Worm (Caenorhabditis elegans) whole organism, late embryonic: Measurements from ENCODE around the gene F22E5.2.

ENCODE experiments used
- ceh-24 ChIP-seq: sonication (generic microtip); optimal IDR thresholded peaks from 2 replicates; lab custom pipeline; 2016; ENCODE audit warnings: mild to moderate bottlenecking, missing genetic modification characterization, missing compliant biosample characterization
- ceh-6 ChIP-seq: fragments of 200-800 bp; sonication (Bioruptor generic); optimal IDR thresholded peaks from 2 replicates; lab custom pipeline; 2018; ENCODE audit warnings: mild to moderate bottlenecking, missing genetic modification characterization, missing compliant biosample characterization
- che-1 ChIP-seq: sonication (generic microtip); optimal IDR thresholded peaks from 2 replicates; lab custom pipeline; 2016; ENCODE audit warnings: mild to moderate bottlenecking, missing genetic modification characterization, missing compliant biosample characterization
- dmd-4 ChIP-seq: sonication (generic microtip); optimal IDR thresholded peaks from 2 replicates; lab custom pipeline; 2016; ENCODE audit warnings: borderline replicate concordance, missing genetic modification characterization, missing compliant biosample characterization
- ets-4 ChIP-seq: sonication (generic microtip); optimal IDR thresholded peaks from 2 replicates; lab custom pipeline; 2016; ENCODE audit warnings: missing genetic modification characterization, missing compliant biosample characterization
- fax-1 ChIP-seq: sonication (generic microtip); optimal IDR thresholded peaks from 2 replicates; lab custom pipeline; 2016; ENCODE audit warnings: missing genotype, missing genetic modification characterization, missing compliant biosample characterization
- fkh-10 ChIP-seq: fragments of 150-350 bp; optimal IDR thresholded peaks from 2 replicates; lab custom pipeline; 2014; ENCODE audit warnings: missing biosample characterization, missing genetic modification reagents, missing genetic modification characterization
- madf-2 ChIP-seq: sonication (generic microtip); optimal IDR thresholded peaks from 2 replicates; lab custom pipeline; 2017; ENCODE audit warnings: missing genetic modification characterization, missing compliant biosample characterization
- sdc-2 ChIP-seq: sonication (generic microtip); optimal IDR thresholded peaks from 2 replicates; lab custom pipeline; 2016; ENCODE audit warnings: missing genotype, missing genetic modification characterization, missing compliant biosample characterization
- syd-9 ChIP-seq: sonication (generic microtip); optimal IDR thresholded peaks from 2 replicates; lab custom pipeline; 2016; ENCODE audit warnings: mild to moderate bottlenecking, missing genetic modification characterization, moderate library complexity, missing compliant biosample characterization
- unc-42 ChIP-seq: sonication (generic microtip); optimal IDR thresholded peaks from 2 replicates; lab custom pipeline; 2016; ENCODE audit warnings: missing genotype, missing genetic modification characterization, missing compliant biosample characterization
- zip-5 ChIP-seq: sonication (generic microtip); optimal IDR thresholded peaks from 2 replicates; lab custom pipeline; 2016; ENCODE audit warnings: missing genetic modification characterization, missing compliant biosample characterization
- ztf-16 ChIP-seq: sonication (generic microtip); optimal IDR thresholded peaks from 2 replicates; lab custom pipeline; 2017; ENCODE audit warnings: missing genetic modification characterization, missing compliant biosample characterization

DNA sequence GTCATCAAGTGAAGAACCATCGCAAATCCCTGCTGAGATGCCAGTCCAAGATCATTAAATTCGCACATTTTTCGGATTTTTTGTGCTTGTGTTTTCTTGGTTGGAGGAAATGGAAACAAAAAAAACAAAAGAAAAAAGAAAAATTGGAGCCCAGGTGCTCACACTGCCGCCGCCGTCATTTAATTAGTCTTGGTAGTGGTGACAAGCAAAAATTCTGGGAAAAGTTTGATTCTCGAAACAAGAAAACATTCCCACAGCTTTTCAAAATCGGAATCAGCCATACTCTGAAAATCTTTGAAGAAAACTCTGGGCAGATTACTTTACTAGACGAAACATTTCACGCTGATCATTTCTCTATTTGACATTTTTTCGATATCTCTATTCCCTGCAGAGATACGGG lies 40.0 kb downstream of the F22E5.2 start, which contains the start of gene srh-128:
- TF ChIP-seq dmd-4 (tag; lab: Kevin White, UChicago) (no peak), ets-4 (tag; lab: Kevin White, UChicago) (no peak), fkh-10 (GFP tag; lab: Kevin White, UChicago) (no peak), ceh-6 (GFP tag; lab: Kevin White, UChicago) (no peak), ceh-24 (no peak), unc-42 (tag; lab: Kevin White, UChicago) (no peak), che-1 (tag; lab: Kevin White, UChicago) (no peak), ztf-16 (no peak), sdc-2 (tag; lab: Kevin White, UChicago) (no peak), fax-1 (tag; lab: Kevin White, UChicago) (no peak), madf-2 (tag; lab: Kevin White, UChicago) (no peak), syd-9 (tag; lab: Kevin White, UChicago) (no peak), zip-5 (tag; lab: Kevin White, UChicago) (no peak)
